Fruit fly (Drosophila melanogaster) whole organism, adult: ENCODE results near the gene Pxd.

Experiments used
- CG11617 ChIP-seq: fragments of 200-800 bp; sonication (Bioruptor generic); optimal IDR thresholded peaks from 2 replicates; lab custom pipeline; 2017; ENCODE audit warnings: mild to moderate bottlenecking, missing biosample characterization, missing genetic modification reagents, missing genetic modification characterization
- CG12768 ChIP-seq: fragments of 200-800 bp; sonication (Bioruptor generic); optimal IDR thresholded peaks from 2 replicates; lab custom pipeline; 2017; ENCODE audit warnings: missing biosample characterization, missing genetic modification characterization, mild to moderate bottlenecking, moderate library complexity, missing genetic modification reagents
- CG14711 ChIP-seq: fragments of 200-800 bp; sonication (Bioruptor generic); optimal IDR thresholded peaks from 2 replicates; lab custom pipeline; 2018; ENCODE audit warnings: missing biosample characterization, mild to moderate bottlenecking, missing genetic modification characterization, moderate library complexity
- CG1620 ChIP-seq: fragments of 200-800 bp; sonication (Bioruptor generic); optimal IDR thresholded peaks from 2 replicates; lab custom pipeline; 2016; ENCODE audit warnings: missing biosample characterization, missing genetic modification characterization
- CG33017 ChIP-seq: fragments of 200-800 bp; sonication (Bioruptor generic); optimal IDR thresholded peaks from 2 replicates; lab custom pipeline; 2018; ENCODE audit warnings: missing biosample characterization, mild to moderate bottlenecking, missing genetic modification characterization, moderate library complexity
- CG5204 ChIP-seq: fragments of 200-800 bp; sonication (Bioruptor generic); optimal IDR thresholded peaks from 2 replicates; lab custom pipeline; 2016; ENCODE audit warnings: missing biosample characterization, missing genetic modification characterization
- CG7045 ChIP-seq: fragments of 200-800 bp; sonication (Bioruptor generic); optimal IDR thresholded peaks from 2 replicates; lab custom pipeline; 2017; ENCODE audit warnings: missing biosample characterization, mild to moderate bottlenecking, missing genetic modification characterization
- CG7101 ChIP-seq: fragments of 200-800 bp; sonication (Bioruptor generic); optimal IDR thresholded peaks from 2 replicates; lab custom pipeline; 2018; ENCODE audit warnings: missing biosample characterization, mild to moderate bottlenecking, missing genetic modification characterization, moderate library complexity
- Clk ChIP-seq: fragments of 200-800 bp; sonication (Bioruptor generic); optimal IDR thresholded peaks from 2 replicates; lab custom pipeline; 2017; ENCODE audit warnings: missing biosample characterization, missing genetic modification characterization
- Crg-1 ChIP-seq: fragments of 200-800 bp; sonication (Bioruptor generic); optimal IDR thresholded peaks from 2 replicates; lab custom pipeline; 2016; ENCODE audit warnings: missing biosample characterization, missing genetic modification characterization
- Hr96 ChIP-seq: fragments of 200-800 bp; sonication (Bioruptor generic); optimal IDR thresholded peaks from 2 replicates; lab custom pipeline; 2016; ENCODE audit warnings: missing biosample characterization, missing genetic modification characterization
- Mnt ChIP-seq: fragments of 200-800 bp; sonication (Bioruptor generic); optimal IDR thresholded peaks from 2 replicates; lab custom pipeline; 2016; ENCODE audit warnings: missing biosample characterization, mild to moderate bottlenecking, missing genetic modification characterization
- bab1 ChIP-seq: fragments of 200-800 bp; sonication (Bioruptor generic); optimal IDR thresholded peaks from 3 replicates; lab custom pipeline; 2019; ENCODE audit warnings: missing biosample characterization, mild to moderate bottlenecking, missing genetic modification characterization, moderate library complexity
- cic ChIP-seq: fragments of 200-800 bp; sonication (Bioruptor generic); optimal IDR thresholded peaks from 2 replicates; lab custom pipeline; 2017; ENCODE audit warnings: missing biosample characterization, mild to moderate bottlenecking, missing genetic modification characterization, moderate library complexity
- cnc ChIP-seq, 2 experiments: fragments of >200 bp; optimal IDR thresholded peaks; 2 replicates each; lab custom pipeline; 2017
- kay ChIP-seq: fragments of 200-800 bp; sonication (Bioruptor generic); peaks from one replicate; lab custom pipeline; 2016; ENCODE audit warnings: missing biosample characterization, missing genetic modification characterization, borderline replicate concordance
- ovo ChIP-seq: fragments of 200-800 bp; sonication (Bioruptor generic); optimal IDR thresholded peaks from 2 replicates; lab custom pipeline; 2016; ENCODE audit warnings: missing biosample characterization, missing genetic modification characterization
- pad ChIP-seq: fragments of 200-800 bp; sonication (Bioruptor generic); optimal IDR thresholded peaks from 3 replicates; lab custom pipeline; 2017; ENCODE audit warnings: missing biosample characterization, missing genetic modification characterization, mild to moderate bottlenecking, moderate library complexity, missing genetic modification reagents
- tj ChIP-seq: fragments of 200-800 bp; sonication (Bioruptor generic); optimal IDR thresholded peaks from 3 replicates; lab custom pipeline; 2017; ENCODE audit warnings: missing biosample characterization, mild to moderate bottlenecking, missing genetic modification characterization, moderate library complexity
- toe ChIP-seq: fragments of 200-800 bp; sonication (Bioruptor generic); optimal IDR thresholded peaks from 2 replicates; lab custom pipeline; 2016; ENCODE audit warnings: missing biosample characterization, missing genetic modification characterization

Gene Pxd

DNA sequence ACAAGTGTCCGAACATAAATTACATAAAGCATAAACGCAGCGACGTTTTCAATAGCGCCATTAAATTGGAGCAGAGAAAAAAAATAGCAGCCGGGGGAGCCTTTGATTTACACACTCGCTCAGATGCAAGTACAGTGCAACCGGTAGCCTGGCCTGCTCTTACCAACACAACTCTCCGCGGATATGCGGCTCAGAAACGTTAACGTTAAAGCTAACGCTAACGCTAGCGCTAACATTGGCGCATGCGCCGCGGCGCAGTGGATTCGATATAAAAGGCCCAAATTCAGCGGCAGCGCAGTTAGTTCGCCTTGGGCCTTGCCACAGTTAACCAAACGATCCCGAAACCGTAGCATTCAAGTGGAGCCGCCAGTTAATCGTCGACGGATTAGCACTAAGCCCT is at the start of gene Pxd:
TSS of gene Pxd (plus strand) at position 301 of the 400 bp plus-strand sequence.
- no peak for TF ChIP-seq CG7101 (tag; lab: Kevin White, UChicago)
- TF ChIP-seq CG5204 (GFP tag; lab: Kevin White, UChicago) = no peak
- TF ChIP-seq Mnt (GFP tag; lab: Kevin White, UChicago) = no peak
- TF ChIP-seq Crg-1 (GFP tag; lab: Kevin White, UChicago) = no peak

DNA sequence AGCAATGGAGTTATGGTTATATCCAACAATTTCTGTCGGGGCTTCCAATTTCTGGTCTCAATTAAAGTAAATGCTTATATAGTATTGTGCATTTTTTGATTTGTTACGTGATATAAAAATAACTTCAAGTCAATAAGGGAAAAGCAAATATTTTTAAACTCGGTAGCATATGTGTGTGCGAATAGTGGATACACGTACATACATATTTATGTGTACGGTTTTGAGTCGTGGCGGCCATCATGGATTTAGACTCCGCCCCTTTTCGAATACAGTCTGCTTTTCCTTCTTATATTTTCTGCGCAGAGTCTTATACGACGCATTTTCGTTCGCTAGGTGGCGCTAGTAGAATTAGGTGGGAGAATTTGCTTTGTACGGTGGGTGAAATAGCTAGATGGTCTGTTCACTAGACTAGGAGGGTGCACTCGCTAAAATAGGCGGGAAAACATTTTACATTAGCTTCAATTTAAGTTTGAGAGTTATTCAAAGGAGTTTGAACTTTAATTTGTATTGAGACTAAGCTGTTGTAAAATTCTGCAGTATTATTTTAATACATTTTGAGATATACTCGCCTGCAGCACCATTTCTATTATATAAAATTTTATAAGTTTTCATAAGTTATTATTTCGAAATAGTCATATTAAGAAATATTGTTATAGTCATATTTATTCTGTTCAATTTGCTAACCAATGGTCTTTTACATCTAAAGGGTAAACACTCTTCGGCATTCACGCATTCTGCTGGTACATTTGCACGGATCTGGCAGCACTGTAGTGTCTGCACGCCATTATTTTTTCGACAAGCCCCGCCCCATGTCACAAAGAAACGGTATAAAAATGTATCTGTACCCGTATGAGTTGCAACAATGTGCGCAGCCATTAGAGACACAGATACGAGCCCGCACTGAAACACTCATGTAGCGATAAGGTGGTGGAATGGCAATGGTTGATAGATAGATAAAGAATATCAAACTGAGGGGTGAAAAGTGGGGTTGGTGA is 44.7 kb upstream of the Pxd start:
- peak; percentile 62 for TF ChIP-seq pad (GFP tag; lab: Kevin White, UChicago)
- no peak for TF ChIP-seq CG5204 (GFP tag; lab: Kevin White, UChicago)
- peak; percentile 33 for TF ChIP-seq ovo (GFP tag; lab: Kevin White, UChicago)
- TF ChIP-seq toe (GFP tag; lab: Kevin White, UChicago) = peak; percentile 18
- TF ChIP-seq CG7101 (tag; lab: Kevin White, UChicago) = no peak

DNA sequence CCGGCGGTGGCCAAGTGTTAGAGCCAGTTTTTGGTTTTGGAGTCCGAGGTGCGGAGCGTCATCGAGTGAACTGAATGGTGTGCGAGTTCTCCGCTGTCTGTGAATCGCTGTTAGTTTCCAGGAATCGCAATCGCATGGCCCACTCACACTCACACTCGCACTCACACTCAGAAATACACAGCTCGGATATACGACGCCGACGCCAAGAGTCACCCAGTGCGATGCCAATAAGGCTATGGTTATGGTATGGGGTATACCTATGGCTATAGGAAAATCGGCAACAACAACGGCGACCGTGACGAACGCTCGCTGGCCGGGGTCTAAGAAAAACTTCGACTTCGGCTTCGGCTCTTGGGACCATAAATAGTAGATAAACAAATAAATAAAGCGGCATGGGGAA is 42.2 kb upstream of the Pxd start, which contains the start of gene Abd-B:
TSS of gene Abd-B (minus strand) at position 101 of the 400 bp plus-strand sequence.
- no peak for TF ChIP-seq Hr96
- TF ChIP-seq Mnt (GFP tag; lab: Kevin White, UChicago) = no peak
- no peak for TF ChIP-seq cic (GFP tag; lab: Kevin White, UChicago)
- no peak for TF ChIP-seq pad (GFP tag; lab: Kevin White, UChicago)
- TF ChIP-seq toe (GFP tag; lab: Kevin White, UChicago) = no peak
- TF ChIP-seq cnc (optimal IDR thresholded peaks at IDR 0.05; lab: Kevin White, UChicago) = no peak
- no peak for TF ChIP-seq CG7045 (GFP tag; lab: Kevin White, UChicago)
- TF ChIP-seq kay (GFP tag; lab: Kevin White, UChicago) = no peak
- TF ChIP-seq CG12768 = no peak
- TF ChIP-seq ovo (GFP tag; lab: Kevin White, UChicago) = no peak
- TF ChIP-seq Clk (GFP tag; lab: Kevin White, UChicago) = no peak
- TF ChIP-seq bab1 (GFP tag; lab: Kevin White, UChicago) = no peak
- no peak for TF ChIP-seq CG5204 (GFP tag; lab: Kevin White, UChicago)
- TF ChIP-seq CG1620 (GFP tag; lab: Kevin White, UChicago) = no peak
- no peak for TF ChIP-seq CG7101 (tag; lab: Kevin White, UChicago)
- TF ChIP-seq CG14711 (tag; lab: Kevin White, UChicago) = no peak
- no peak for TF ChIP-seq tj (GFP tag; lab: Kevin White, UChicago)
- TF ChIP-seq Crg-1 (GFP tag; lab: Kevin White, UChicago) = no peak
- no peak for TF ChIP-seq CG11617 (GFP tag; lab: Kevin White, UChicago)
- TF ChIP-seq CG33017 = no peak

DNA sequence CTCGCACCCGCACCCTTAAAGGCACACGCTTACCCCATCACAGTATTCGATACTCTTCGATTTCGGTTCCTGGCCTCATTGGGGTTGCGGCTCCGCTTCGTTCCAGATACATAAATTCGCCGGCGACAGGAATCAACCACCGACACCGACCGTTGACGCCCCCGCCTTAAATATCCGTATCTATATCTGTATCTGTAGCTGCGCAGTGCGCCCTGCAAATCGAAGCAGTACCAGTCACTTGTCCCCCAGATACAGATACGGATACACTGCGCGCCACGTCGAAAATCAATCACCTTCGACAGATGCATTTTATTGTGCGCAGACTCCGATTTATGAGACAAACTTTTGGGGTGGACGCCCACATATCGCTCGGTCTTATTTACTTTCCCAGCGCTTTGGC is 41.8 kb upstream of the Pxd start:
- TF ChIP-seq cic (GFP tag; lab: Kevin White, UChicago) = no peak
- TF ChIP-seq CG12768 = no peak
- no peak for TF ChIP-seq tj (GFP tag; lab: Kevin White, UChicago)
- TF ChIP-seq CG33017 = no peak
- TF ChIP-seq Clk (GFP tag; lab: Kevin White, UChicago) = no peak
- TF ChIP-seq kay (GFP tag; lab: Kevin White, UChicago) = no peak
- no peak for TF ChIP-seq ovo (GFP tag; lab: Kevin White, UChicago)
- TF ChIP-seq pad (GFP tag; lab: Kevin White, UChicago) = no peak
- no peak for TF ChIP-seq Crg-1 (GFP tag; lab: Kevin White, UChicago)
- no peak for TF ChIP-seq CG1620 (GFP tag; lab: Kevin White, UChicago)
- TF ChIP-seq CG14711 (tag; lab: Kevin White, UChicago) = no peak

DNA sequence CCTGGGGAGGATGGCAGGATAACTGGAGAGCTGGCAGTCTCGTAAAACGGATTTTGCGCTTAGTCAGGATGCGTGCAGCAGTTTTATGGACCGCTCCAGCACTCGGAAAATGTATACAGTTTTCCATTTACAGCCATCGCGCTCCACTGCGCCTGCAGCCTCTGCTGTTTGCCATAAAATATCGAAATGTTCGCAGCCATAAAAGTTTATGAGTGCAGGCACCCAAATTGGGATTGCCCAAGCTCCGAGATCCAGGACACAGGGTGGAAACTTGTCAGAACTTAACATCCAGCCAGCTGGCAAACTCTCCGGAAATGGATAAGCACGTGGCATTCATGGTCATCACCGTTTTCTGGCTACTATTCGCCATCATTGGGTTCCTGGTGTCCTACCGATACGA is 39.5 kb upstream of the Pxd start, which contains the start of gene VhaM9.7-d:
TSS of gene VhaM9.7-d (plus strand) at position 301 of the 400 bp plus-strand sequence.
- TF ChIP-seq tj (GFP tag; lab: Kevin White, UChicago) (no peak), CG11617 (GFP tag; lab: Kevin White, UChicago) (no peak), CG14711 (tag; lab: Kevin White, UChicago) (no peak), CG5204 (GFP tag; lab: Kevin White, UChicago) (no peak), CG12768 (no peak)

DNA sequence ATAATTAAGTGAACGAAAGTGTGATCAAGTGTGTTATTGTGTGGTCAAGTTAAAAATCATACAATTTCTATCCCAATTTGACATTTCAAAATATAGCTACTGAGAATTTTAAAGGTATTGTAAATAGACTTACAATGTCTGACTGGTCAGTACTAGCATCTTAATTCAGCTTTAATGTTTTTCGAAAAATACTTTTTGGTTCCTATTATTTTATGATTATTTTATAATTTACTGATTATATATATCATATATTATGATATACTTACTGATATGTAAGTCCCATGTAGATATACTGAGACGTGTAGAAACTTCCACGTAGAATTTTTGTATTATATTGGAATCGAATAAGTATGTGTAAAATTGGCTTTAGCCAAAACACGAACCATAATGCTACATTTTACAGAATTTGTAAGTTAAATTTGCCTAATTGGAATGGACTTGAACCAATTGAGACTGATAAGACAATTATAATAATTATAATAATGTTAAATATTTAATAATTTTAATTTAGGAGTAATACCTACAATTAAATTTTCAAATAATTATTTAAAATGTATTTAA is 36.6 kb upstream of the Pxd start, which contains the start of gene Actn3:
TSS of gene Actn3 (minus strand) at position 51 of the 561 bp plus-strand sequence.
- TF ChIP-seq kay (GFP tag; lab: Kevin White, UChicago) (no peak), CG1620 (GFP tag; lab: Kevin White, UChicago) (no peak), Clk (GFP tag; lab: Kevin White, UChicago) (no peak), CG7101 (tag; lab: Kevin White, UChicago) (no peak), CG11617 (GFP tag; lab: Kevin White, UChicago) (no peak), tj (GFP tag; lab: Kevin White, UChicago) (no peak), cic (GFP tag; lab: Kevin White, UChicago) (no peak), CG5204 (GFP tag; lab: Kevin White, UChicago) (no peak), CG33017 (no peak), toe (GFP tag; lab: Kevin White, UChicago) (no peak), cnc (optimal IDR thresholded peaks at IDR 0.05; lab: Kevin White, UChicago) (no peak), Mnt (GFP tag; lab: Kevin White, UChicago) (no peak), bab1 (GFP tag; lab: Kevin White, UChicago) (no peak), CG12768 (no peak), CG7045 (GFP tag; lab: Kevin White, UChicago) (no peak), Crg-1 (GFP tag; lab: Kevin White, UChicago) (no peak)
